Worm (Caenorhabditis elegans) whole organism, early embryonic: ENCODE results near the gene sftd-3.

Source experiments
- B0310.2 ChIP-seq: sonication (generic microtip); optimal IDR thresholded peaks from 2 replicates; lab custom pipeline; 2016; ENCODE audit warnings: mild to moderate bottlenecking, missing genetic modification characterization, missing compliant biosample characterization
- F13C5.2 ChIP-seq: sonication (generic microtip); optimal IDR thresholded peaks from 2 replicates; lab custom pipeline; 2017; ENCODE audit warnings: mild to moderate bottlenecking, missing genetic modification characterization, inconsistent platforms, missing compliant biosample characterization
- aly-1 ChIP-seq: sonication (generic microtip); optimal IDR thresholded peaks from 2 replicates; lab custom pipeline; 2016; ENCODE audit warnings: missing genetic modification characterization, missing compliant biosample characterization
- ama-1 ChIP-seq: fragments of 150-350 bp; optimal IDR thresholded peaks from 2 replicates; lab custom pipeline; 2014
- ceh-13 ChIP-seq: fragments of 200-800 bp; sonication (Bioruptor generic); optimal IDR thresholded peaks from 2 replicates; lab custom pipeline; 2018; ENCODE audit warnings: mild to moderate bottlenecking, missing genetic modification characterization, missing compliant biosample characterization
- ceh-36 ChIP-seq: sonication (generic microtip); optimal IDR thresholded peaks from 2 replicates; lab custom pipeline; 2016; ENCODE audit warnings: missing genetic modification characterization, inconsistent platforms, missing compliant biosample characterization
- ets-7 ChIP-seq: sonication (generic microtip); optimal IDR thresholded peaks from 2 replicates; lab custom pipeline; 2016; ENCODE audit warnings: missing genotype, missing genetic modification characterization, missing compliant biosample characterization
- flt-1 ChIP-seq: fragments of 200-800 bp; sonication (Bioruptor generic); IDR thresholded peaks from 2 replicates; pipeline ENCODE4 v1.3.6; 2022; ENCODE audit warnings: missing genetic modification characterization, missing compliant biosample characterization
- hmbx-1 ChIP-seq: sonication (generic microtip); optimal IDR thresholded peaks from 2 replicates; lab custom pipeline; 2016; ENCODE audit warnings: mild to moderate bottlenecking, missing genetic modification characterization, missing compliant biosample characterization
- hmg-4 ChIP-seq: fragments of 200-800 bp; sonication (Bioruptor generic); optimal IDR thresholded peaks from 2 replicates; lab custom pipeline; 2018; ENCODE audit warnings: mild to moderate bottlenecking, missing genetic modification characterization, missing compliant biosample characterization
- hnd-1 ChIP-seq: sonication (generic microtip); optimal IDR thresholded peaks from 2 replicates; lab custom pipeline; 2016; ENCODE audit warnings: missing genetic modification characterization, missing compliant biosample characterization
- pes-1 ChIP-seq: fragments of 200-800 bp; sonication (Bioruptor generic); IDR thresholded peaks from 2 replicates; pipeline ENCODE4 v1.3.6; 2022; ENCODE audit warnings: missing genetic modification reagents, missing genetic modification characterization, missing compliant biosample characterization
- scrt-1 ChIP-seq: fragments of 200-800 bp; sonication (Bioruptor generic); IDR thresholded peaks from 2 replicates; pipeline ENCODE4 v1.3.6; 2022; ENCODE audit warnings: missing genetic modification characterization, missing compliant biosample characterization
- sea-1 ChIP-seq: fragments of 200-800 bp; sonication (Bioruptor generic); conservative IDR thresholded peaks from 2 replicates; pipeline ENCODE4 v1.3.6; 2022; ENCODE audit warnings: missing genetic modification characterization, missing compliant biosample characterization
- tbx-11 ChIP-seq: fragments of 200-800 bp; sonication (Bioruptor generic); IDR thresholded peaks from 2 replicates; pipeline ENCODE4 v1.3.6; 2022; ENCODE audit warnings: missing genetic modification characterization, missing compliant biosample characterization
- tbx-37 ChIP-seq: fragments of 200-800 bp; sonication (Bioruptor generic); conservative IDR thresholded peaks from 2 replicates; pipeline ENCODE4 v1.3.6; 2022; ENCODE audit warnings: missing genetic modification reagents, missing genetic modification characterization, missing compliant biosample characterization
- tra-4 ChIP-seq: sonication (generic microtip); optimal IDR thresholded peaks from 2 replicates; lab custom pipeline; 2017; ENCODE audit warnings: missing genetic modification characterization, missing compliant biosample characterization

sftd-3 gene

ce11 chrII:8930763-8931162 lies 33.2 kb downstream of the sftd-3 start, which contains the start of gene enol-1:
TSS of gene enol-1 (plus strand) at chrII:8930997.
- TF ChIP-seq tbx-11, result no peak
- no peak for TF ChIP-seq aly-1 (tag; lab: Kevin White, UChicago)
- TF ChIP-seq hmg-4 (GFP tag; lab: Kevin White, UChicago), result no peak
- no peak for TF ChIP-seq ceh-13 (GFP tag; lab: Kevin White, UChicago)
- TF ChIP-seq scrt-1 (GFP tag; lab: Robert Waterston, UW), result no peak
- no peak for TF ChIP-seq tbx-37 (GFP tag; lab: Robert Waterston, UW)
- TF ChIP-seq hmbx-1, result no peak
- no peak for TF ChIP-seq flt-1
- no peak for TF ChIP-seq ceh-36
- TF ChIP-seq hnd-1 (tag; lab: Kevin White, UChicago), result no peak
- no peak for TF ChIP-seq ets-7 (tag; lab: Kevin White, UChicago)
- TF ChIP-seq tra-4 (tag; lab: Kevin White, UChicago), result no peak
- no peak for TF ChIP-seq B0310.2
- TF ChIP-seq F13C5.2, result no peak
- TF ChIP-seq pes-1 (GFP tag; lab: Robert Waterston, UW), result no peak

ce11 chrII:8929771-8930170 lies 34.2 kb downstream of the sftd-3 start, which contains the start of gene mrpl-50:
TSS of gene mrpl-50 (plus strand) at chrII:8929841.
- TF ChIP-seq tra-4 (tag; lab: Kevin White, UChicago) (peak; percentile 22), F13C5.2 (no peak)

DNA sequence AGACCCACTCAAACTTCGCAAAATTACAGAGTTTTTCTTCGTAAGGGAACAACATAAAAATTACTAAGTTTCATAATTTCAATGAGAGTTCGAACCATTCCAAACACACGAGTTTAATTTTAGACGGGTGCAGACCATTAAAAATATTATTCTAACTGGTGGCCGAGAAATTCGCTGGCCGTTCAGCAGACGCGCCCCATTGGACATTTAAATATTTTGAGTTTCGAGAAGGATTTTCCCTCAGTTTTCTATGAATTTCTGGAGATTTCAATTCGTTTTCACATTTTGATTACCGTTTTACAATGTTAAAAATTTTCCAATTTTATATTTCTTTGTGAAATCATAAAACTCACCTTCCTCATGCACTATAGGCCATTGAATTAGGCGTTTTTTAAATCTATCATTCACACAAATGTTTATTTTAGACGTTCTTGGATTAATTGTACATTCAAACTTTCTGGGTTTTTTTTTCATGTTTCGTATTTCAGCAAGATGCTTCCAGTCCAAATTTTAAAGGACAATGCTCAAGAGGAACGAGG lies 36.6 kb downstream of the sftd-3 start, which contains the start of gene cct-2:
cct-2 (plus strand) TSS at position 489 of the 539 bp plus-strand sequence.
- TF ChIP-seq flt-1 (peak; percentile 52; the same call in 1 of the 2 replicates), tbx-11 (no peak), ets-7 (tag; lab: Kevin White, UChicago) (peak; percentile 25)

ce11 chrII:8926451-8926850 lies 37.5 kb downstream of the sftd-3 start, which contains the start of gene B0457.2:
TSS of gene B0457.2 (minus strand) at chrII:8926551.
- no peak for TF ChIP-seq ets-7 (tag; lab: Kevin White, UChicago)

ce11 chrII:8923187-8923586 lies 40.8 kb downstream of the sftd-3 start:
- TF ChIP-seq hnd-1 (tag; lab: Kevin White, UChicago) (no peak), tra-4 (tag; lab: Kevin White, UChicago) (no peak), pes-1 (GFP tag; lab: Robert Waterston, UW) (no peak), F13C5.2 (no peak), B0310.2 (no peak), ceh-13 (GFP tag; lab: Kevin White, UChicago) (no peak), flt-1 (no peak), scrt-1 (GFP tag; lab: Robert Waterston, UW) (no peak), tbx-37 (GFP tag; lab: Robert Waterston, UW) (no peak), hmg-4 (GFP tag; lab: Kevin White, UChicago) (no peak), sea-1 (GFP tag; lab: Robert Waterston, UW) (no peak), aly-1 (tag; lab: Kevin White, UChicago) (no peak), ama-1 (lab: Kevin White, UChicago) (no peak)

DNA sequence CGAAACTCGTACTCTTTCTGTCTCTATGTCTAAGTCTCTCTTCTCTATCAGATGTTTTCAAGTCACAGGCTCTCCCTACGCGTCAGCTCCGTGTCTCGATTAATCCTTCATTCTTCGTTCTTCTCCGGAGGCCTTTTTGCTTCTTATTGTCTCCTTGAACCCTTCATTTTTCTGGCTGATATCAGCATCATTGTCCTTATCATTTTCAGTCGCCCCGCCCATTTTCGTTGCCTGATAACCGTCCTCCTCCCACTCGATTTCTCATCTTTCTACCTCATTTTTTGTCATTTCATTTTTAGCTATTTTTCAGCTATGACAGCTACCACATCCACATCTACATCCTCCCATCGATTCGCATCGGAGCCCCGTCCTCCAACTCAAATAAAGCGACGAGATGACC lies 41.8 kb downstream of the sftd-3 start, which contains the start of gene B0457.6:
B0457.6 (plus strand) TSS at position 284 of the 400 bp plus-strand sequence.
- TF ChIP-seq B0310.2 (no peak), sea-1 (GFP tag; lab: Robert Waterston, UW) (no peak), ceh-13 (GFP tag; lab: Kevin White, UChicago) (no peak), scrt-1 (GFP tag; lab: Robert Waterston, UW) (no peak), tbx-37 (GFP tag; lab: Robert Waterston, UW) (no peak)

DNA sequence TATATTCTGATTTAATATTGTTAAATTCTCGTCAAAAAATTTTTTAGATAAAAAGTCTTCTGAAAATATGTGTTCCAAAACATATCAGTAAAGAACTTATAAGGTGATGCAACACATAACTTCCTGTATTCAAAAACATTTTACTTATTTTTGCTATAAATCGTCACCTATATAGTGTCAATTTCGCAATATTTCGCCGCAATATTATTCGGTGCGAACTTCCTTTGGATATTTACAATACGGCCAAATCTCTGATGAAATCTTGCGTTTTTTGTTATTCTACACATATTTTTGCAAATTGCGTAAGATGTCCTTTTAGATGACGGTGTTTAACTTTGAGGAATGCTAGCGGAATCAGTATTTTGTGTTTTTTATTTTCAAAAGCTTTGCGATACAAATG lies 42.5 kb downstream of the sftd-3 start:
- no peak for TF ChIP-seq pes-1 (GFP tag; lab: Robert Waterston, UW)

- TF ChIP-seq ets-7 (tag; lab: Kevin White, UChicago) (no peak), hmg-4 (GFP tag; lab: Kevin White, UChicago) (no peak), flt-1 (no peak), aly-1 (tag; lab: Kevin White, UChicago) (no peak), hmbx-1 (no peak), hnd-1 (tag; lab: Kevin White, UChicago) (no peak), pes-1 (GFP tag; lab: Robert Waterston, UW) (no peak), ama-1 (lab: Kevin White, UChicago) (no peak), ceh-13 (GFP tag; lab: Kevin White, UChicago) (no peak)
Observed at ce11 chrII:8920955-8921354, 43.0 kb downstream of the sftd-3 start.

ce11 chrII:8920315-8920714 lies 43.6 kb downstream of the sftd-3 start:
- TF ChIP-seq tbx-11 (no peak), ama-1 (lab: Kevin White, UChicago) (no peak), tra-4 (tag; lab: Kevin White, UChicago) (no peak), hnd-1 (tag; lab: Kevin White, UChicago) (no peak), pes-1 (GFP tag; lab: Robert Waterston, UW) (no peak), ets-7 (tag; lab: Kevin White, UChicago) (no peak), sea-1 (GFP tag; lab: Robert Waterston, UW) (no peak), hmbx-1 (no peak), scrt-1 (GFP tag; lab: Robert Waterston, UW) (no peak), F13C5.2 (no peak), flt-1 (no peak), tbx-37 (GFP tag; lab: Robert Waterston, UW) (no peak), aly-1 (tag; lab: Kevin White, UChicago) (no peak), ceh-36 (no peak), hmg-4 (GFP tag; lab: Kevin White, UChicago) (no peak), B0310.2 (no peak), ceh-13 (GFP tag; lab: Kevin White, UChicago) (no peak)
